Worm (Caenorhabditis elegans) whole organism, young adult: ENCODE data around the gene F43G6.10.

Source experiments
- B0261.1 ChIP-seq: sonication (generic microtip); optimal IDR thresholded peaks from 2 replicates; lab custom pipeline; 2016; ENCODE audit warnings: mild to moderate bottlenecking, missing genetic modification characterization, moderate library complexity, missing compliant biosample characterization
- B0336.3 ChIP-seq: fragments of 200-800 bp; sonication (Bioruptor generic); IDR thresholded peaks from 2 replicates; pipeline ENCODE4 v1.3.6; 2022; ENCODE audit warnings: missing genetic modification characterization, missing compliant biosample characterization
- C17E4.6 ChIP-seq: fragments of 200-800 bp; sonication (Bioruptor generic); IDR thresholded peaks from 2 replicates; pipeline ENCODE4 v1.3.6; 2022; ENCODE audit warnings: missing genetic modification reagents, missing genetic modification characterization, missing compliant biosample characterization
- D2030.7 ChIP-seq: fragments of 200-800 bp; sonication (Bioruptor generic); IDR thresholded peaks from 2 replicates; pipeline ENCODE4 v1.3.6; 2022; ENCODE audit warnings: missing genetic modification reagents, missing genetic modification characterization, missing compliant biosample characterization
- F10E7.11 ChIP-seq: sonication (generic microtip); optimal IDR thresholded peaks from 2 replicates; lab custom pipeline; 2017; ENCODE audit warnings: mild to moderate bottlenecking, missing genetic modification characterization, moderate library complexity, missing compliant biosample characterization
- F52B5.7 ChIP-seq: sonication (generic microtip); optimal IDR thresholded peaks from 2 replicates; lab custom pipeline; 2016; ENCODE audit warnings: mild to moderate bottlenecking, missing genetic modification characterization, missing compliant biosample characterization
- T26A5.8 ChIP-seq: sonication (generic microtip); optimal IDR thresholded peaks from 2 replicates; lab custom pipeline; 2016; ENCODE audit warnings: missing genetic modification characterization, missing compliant biosample characterization
- Y53G8AR.9 ChIP-seq: fragments of 200-800 bp; sonication (Bioruptor generic); conservative IDR thresholded peaks from 2 replicates; pipeline ENCODE4 v1.3.6; 2022; ENCODE audit warnings: missing genetic modification reagents, missing genetic modification characterization, missing compliant biosample characterization
- Y95B8A.8 ChIP-seq: fragments of 200-800 bp; sonication (Bioruptor generic); IDR thresholded peaks from 2 replicates; pipeline ENCODE4 v1.3.6; 2022; ENCODE audit warnings: missing genetic modification reagents, missing genetic modification characterization, missing compliant biosample characterization
- ZK185.1 ChIP-seq: sonication (generic microtip); optimal IDR thresholded peaks from 2 replicates; lab custom pipeline; 2016; ENCODE audit warnings: mild to moderate bottlenecking, missing genetic modification characterization, missing compliant biosample characterization; ENCODE audit not compliant: poor library complexity, severe bottlenecking
- aptf-3 ChIP-seq: fragments of 200-800 bp; sonication (Bioruptor generic); IDR thresholded peaks from 2 replicates; pipeline ENCODE4 v1.3.6; 2022; ENCODE audit warnings: missing genetic modification characterization, missing compliant biosample characterization
- atf-7 ChIP-seq: sonication (generic microtip); optimal IDR thresholded peaks from 2 replicates; lab custom pipeline; 2017; ENCODE audit warnings: mild to moderate bottlenecking, missing genetic modification characterization, missing compliant biosample characterization
- attf-3 ChIP-seq: fragments of 200-800 bp; sonication (Bioruptor generic); conservative IDR thresholded peaks from 2 replicates; pipeline ENCODE4 v1.3.6; 2022; ENCODE audit warnings: missing genetic modification reagents, missing genetic modification characterization, missing compliant biosample characterization
- attf-5 ChIP-seq: fragments of 200-800 bp; sonication (Bioruptor generic); optimal IDR thresholded peaks from 2 replicates; lab custom pipeline; 2018; ENCODE audit warnings: mild to moderate bottlenecking, missing genetic modification characterization, missing compliant biosample characterization
- attf-6 ChIP-seq: fragments of 200-800 bp; sonication (Bioruptor generic); IDR thresholded peaks from 2 replicates; pipeline ENCODE4 v1.3.6; 2022; ENCODE audit warnings: missing genetic modification reagents, missing genetic modification characterization, missing compliant biosample characterization
- bed-2 ChIP-seq: fragments of 200-800 bp; sonication (Bioruptor generic); IDR thresholded peaks from 2 replicates; pipeline ENCODE4 v1.3.6; 2022; ENCODE audit warnings: missing genetic modification reagents, missing genetic modification characterization, missing compliant biosample characterization
- cebp-1 ChIP-seq, 2 experiments: fragments of 200-800 bp in 1 of 2; sonication (Bioruptor generic) in 1 of 2; sonication (generic microtip) in 1 of 2; IDR thresholded peaks in 1 of 2; optimal IDR thresholded peaks in 1 of 2; 2 replicates each; pipeline versions ENCODE4 v1.3.6 to Lab custom; 2017 to 2022; ENCODE audit warnings: missing compliant biosample characterization in 2 of 2, missing genetic modification characterization in 2 of 2, mild to moderate bottlenecking in 1 of 2, missing genetic modification reagents in 1 of 2, moderate library complexity in 1 of 2
- ceh-27 ChIP-seq: fragments of 200-800 bp; sonication (Bioruptor generic); optimal IDR thresholded peaks from 2 replicates; lab custom pipeline; 2018; ENCODE audit warnings: mild to moderate bottlenecking, missing genetic modification characterization, moderate library complexity, missing compliant biosample characterization
- die-1 ChIP-seq: sonication (generic microtip); optimal IDR thresholded peaks from 2 replicates; lab custom pipeline; 2016; ENCODE audit warnings: missing genotype, mild to moderate bottlenecking, missing genetic modification characterization, missing compliant biosample characterization
- dox-1 ChIP-seq: fragments of 200-800 bp; sonication (Bioruptor generic); IDR thresholded peaks from 2 replicates; pipeline ENCODE4 v1.3.6; 2022; ENCODE audit warnings: missing genetic modification reagents, missing genetic modification characterization, missing compliant biosample characterization
- dpl-1 ChIP-seq: fragments of 150-350 bp; optimal IDR thresholded peaks from 2 replicates; lab custom pipeline; 2014; ENCODE audit warnings: missing biosample characterization, missing genetic modification reagents, missing genetic modification characterization
- egl-44 ChIP-seq: fragments of 200-800 bp; sonication (Bioruptor generic); IDR thresholded peaks from 2 replicates; pipeline ENCODE4 v1.3.6; 2022; ENCODE audit warnings: missing genetic modification reagents, missing genetic modification characterization, missing compliant biosample characterization
- ets-4 ChIP-seq: fragments of 200-800 bp; sonication (Bioruptor generic); optimal IDR thresholded peaks from 2 replicates; lab custom pipeline; 2018; ENCODE audit warnings: mild to moderate bottlenecking, missing genetic modification characterization, missing compliant biosample characterization
- hlh-12 ChIP-seq: sonication (generic microtip); optimal IDR thresholded peaks from 2 replicates; lab custom pipeline; 2016; ENCODE audit warnings: missing genetic modification characterization, missing compliant biosample characterization
- hmg-1.2 ChIP-seq: fragments of 200-800 bp; sonication (Bioruptor generic); IDR thresholded peaks from 2 replicates; pipeline ENCODE4 v1.3.6; 2022; ENCODE audit warnings: missing genetic modification reagents, missing genetic modification characterization, missing compliant biosample characterization
- hmg-20 ChIP-seq: fragments of 200-800 bp; sonication (Bioruptor generic); IDR thresholded peaks from 2 replicates; pipeline ENCODE4 v1.3.6; 2022; ENCODE audit warnings: missing genetic modification reagents, missing genetic modification characterization, missing compliant biosample characterization
- hrde-1 ChIP-seq: sonication (generic microtip); optimal IDR thresholded peaks from 2 replicates; lab custom pipeline; 2016; ENCODE audit warnings: missing genetic modification characterization, mild to moderate bottlenecking, missing compliant biosample characterization, moderate library complexity, missing genotype, missing genetic modification reagents, borderline replicate concordance
- lag-1 ChIP-seq: fragments of 200-800 bp; sonication (Bioruptor generic); IDR thresholded peaks from 2 replicates; pipeline ENCODE4 v1.3.6; 2022; ENCODE audit warnings: missing genetic modification reagents, missing genetic modification characterization, missing compliant biosample characterization
- let-526 ChIP-seq: fragments of 200-800 bp; sonication (Bioruptor generic); IDR thresholded peaks from 2 replicates; pipeline ENCODE4 v1.3.6; 2022; ENCODE audit warnings: missing genetic modification reagents, missing genetic modification characterization, missing compliant biosample characterization
- lin-26 ChIP-seq: fragments of 200-800 bp; sonication (Bioruptor generic); IDR thresholded peaks from 2 replicates; pipeline ENCODE4 v1.3.6; 2022; ENCODE audit warnings: missing genetic modification reagents, missing genetic modification characterization, missing compliant biosample characterization
- lin-35 ChIP-seq, 3 experiments: fragments of 150-350 bp in 2 of 3; sonication (generic microtip) in 1 of 3; optimal IDR thresholded peaks; 2 replicates each; lab custom pipeline; 2014 to 2018; ENCODE audit warnings: missing biosample characterization in 3 of 3, missing genetic modification characterization in 3 of 3, missing genetic modification reagents in 3 of 3
- lin-40 ChIP-seq: sonication (generic microtip); optimal IDR thresholded peaks from 2 replicates; lab custom pipeline; 2016; ENCODE audit warnings: missing genetic modification characterization, mild to moderate bottlenecking, missing compliant biosample characterization, missing genotype, missing genetic modification reagents
- lin-54 ChIP-seq: fragments of 200-800 bp; sonication (Bioruptor generic); optimal IDR thresholded peaks from 2 replicates; lab custom pipeline; 2018; ENCODE audit warnings: mild to moderate bottlenecking, missing genetic modification characterization, missing compliant biosample characterization
- lir-1 ChIP-seq: fragments of 200-800 bp; sonication (Bioruptor generic); conservative IDR thresholded peaks from 2 replicates; pipeline ENCODE4 v1.3.6; 2022; ENCODE audit warnings: missing genetic modification reagents, missing genetic modification characterization, missing compliant biosample characterization
- lsl-1 ChIP-seq: fragments of 200-800 bp; sonication (Bioruptor generic); optimal IDR thresholded peaks from 2 replicates; lab custom pipeline; 2018; ENCODE audit warnings: mild to moderate bottlenecking, missing genetic modification characterization, moderate library complexity, missing compliant biosample characterization
- madf-10 ChIP-seq: sonication (generic microtip); optimal IDR thresholded peaks from 2 replicates; lab custom pipeline; 2016; ENCODE audit warnings: mild to moderate bottlenecking, missing genetic modification characterization, missing compliant biosample characterization
- madf-8 ChIP-seq: fragments of 200-800 bp; sonication (Bioruptor generic); conservative IDR thresholded peaks from 2 replicates; pipeline ENCODE4 v1.3.6; 2022; ENCODE audit warnings: missing genetic modification reagents, missing genetic modification characterization, missing compliant biosample characterization
- mes-4 ChIP-seq: sonication (generic microtip); optimal IDR thresholded peaks from 2 replicates; lab custom pipeline; 2016; ENCODE audit warnings: missing genotype, missing genetic modification characterization, missing compliant biosample characterization
- nhr-120 ChIP-seq: fragments of 200-800 bp; sonication (Bioruptor generic); IDR thresholded peaks from 2 replicates; pipeline ENCODE4 v1.3.6; 2022; ENCODE audit warnings: missing genetic modification characterization, missing compliant biosample characterization
- nhr-179 ChIP-seq: sonication (generic microtip); optimal IDR thresholded peaks from 2 replicates; lab custom pipeline; 2016; ENCODE audit warnings: mild to moderate bottlenecking, missing genetic modification characterization, missing compliant biosample characterization
- snpc-1.1 ChIP-seq: sonication (generic microtip); optimal IDR thresholded peaks from 2 replicates; lab custom pipeline; 2017; ENCODE audit warnings: missing genetic modification characterization, mild to moderate bottlenecking, missing compliant biosample characterization, antibody characterized with exemption, moderate library complexity, missing genotype, missing genetic modification reagents; ENCODE audit not compliant: insufficient read depth
- snpc-3.4 ChIP-seq: sonication (generic microtip); optimal IDR thresholded peaks from 2 replicates; lab custom pipeline; 2017; ENCODE audit warnings: missing genetic modification characterization, mild to moderate bottlenecking, missing compliant biosample characterization, antibody characterized with exemption, moderate library complexity, missing genotype, missing genetic modification reagents
- snpc-4 ChIP-seq, 5 experiments: fragments of 150-350 bp in 1 of 5; sonication (generic microtip) in 4 of 5; optimal IDR thresholded peaks; 2 replicates each; lab custom pipeline; 2014 to 2018; ENCODE audit warnings: missing genetic modification characterization in 5 of 5, missing biosample characterization in 3 of 5, antibody characterized with exemption in 2 of 5, mild to moderate bottlenecking in 2 of 5, missing compliant biosample characterization in 2 of 5, missing genotype in 2 of 5, moderate library complexity in 2 of 5, missing genetic modification reagents in 1 of 5
- tbx-9 ChIP-seq: sonication (generic microtip); optimal IDR thresholded peaks from 2 replicates; lab custom pipeline; 2016; ENCODE audit warnings: borderline replicate concordance, missing genetic modification characterization, inconsistent platforms, missing compliant biosample characterization
- unc-62 ChIP-seq: fragments of 150-350 bp; optimal IDR thresholded peaks from 2 replicates; lab custom pipeline; 2014; ENCODE audit warnings: missing biosample characterization, missing genetic modification reagents, missing genetic modification characterization
- zfh-2 ChIP-seq: fragments of 200-800 bp; sonication (Bioruptor generic); conservative IDR thresholded peaks from 2 replicates; pipeline ENCODE4 v1.3.6; 2022; ENCODE audit warnings: missing genetic modification reagents, missing genetic modification characterization, missing compliant biosample characterization
- zim-3 ChIP-seq: sonication (generic microtip); optimal IDR thresholded peaks from 2 replicates; lab custom pipeline; 2017; ENCODE audit warnings: mild to moderate bottlenecking, missing genetic modification characterization, moderate library complexity, missing compliant biosample characterization

Gene F43G6.10

ce11 chrII:11777893-11778480, 31.2 kb upstream of the F43G6.10 start, which contains the start of the genes patr-1 and dna-2 (continued):
- TF ChIP-seq T26A5.8 (tag; lab: Kevin White, UChicago) (no peak), D2030.7 (GFP tag; lab: Robert Waterston, UW) (peak; percentile 43), let-526 (GFP tag; lab: Robert Waterston, UW) (no peak), bed-2 (GFP tag; lab: Robert Waterston, UW) (no peak), aptf-3 (GFP tag; lab: Robert Waterston, UW) (no peak), C17E4.6 (GFP tag; lab: Robert Waterston, UW) (no peak), snpc-4 (GFP tag; optimal IDR thresholded peaks at IDR 0.05; lab: Kevin White, UChicago) (no peak), snpc-4 (tag; optimal IDR thresholded peaks at IDR 0.05; lab: Kevin White, UChicago) (peak in 3 of 4 experiments; percentile 7 to 63 (median 44)), tbx-9 (tag; lab: Kevin White, UChicago) (no peak), F52B5.7 (tag; lab: Kevin White, UChicago) (no peak), zim-3 (tag; lab: Kevin White, UChicago) (no peak), ZK185.1 (no peak), F10E7.11 (tag; lab: Kevin White, UChicago) (no peak), ceh-27 (GFP tag; lab: Kevin White, UChicago) (peak; percentile 6), madf-8 (no peak), nhr-179 (tag; lab: Kevin White, UChicago) (no peak), lir-1 (no peak), hmg-20 (GFP tag; lab: Robert Waterston, UW) (no peak), egl-44 (no peak), cebp-1 (GFP tag; IDR thresholded peaks at IDR 0.05; lab: Robert Waterston, UW) (no peak), cebp-1 (tag; optimal IDR thresholded peaks at IDR 0.05; lab: Kevin White, UChicago) (peak; percentile 63), ets-4 (GFP tag; lab: Kevin White, UChicago) (no peak), attf-3 (no peak), B0261.1 (no peak), nhr-120 (GFP tag; lab: Robert Waterston, UW) (no peak), lin-54 (GFP tag; lab: Kevin White, UChicago) (peak; percentile 57), lag-1 (GFP tag; lab: Robert Waterston, UW) (no peak), lsl-1 (GFP tag; lab: Kevin White, UChicago) (peak; percentile 65), Y53G8AR.9 (GFP tag; lab: Robert Waterston, UW) (no peak), attf-6 (GFP tag; lab: Robert Waterston, UW) (no peak), hlh-12 (no peak), lin-35 (GFP tag; optimal IDR thresholded peaks at IDR 0.05; lab: Kevin White, UChicago) (peak in 1 of 3 experiments; percentile 50), snpc-3.4 (peak; percentile 12), madf-10 (tag; lab: Kevin White, UChicago) (no peak), unc-62 (GFP tag; lab: Kevin White, UChicago) (no peak), dox-1 (GFP tag; lab: Robert Waterston, UW) (peak; percentile 80), mes-4 (tag; lab: Kevin White, UChicago) (no peak), lin-40 (tag; lab: Kevin White, UChicago) (no peak), hrde-1 (tag; lab: Kevin White, UChicago) (no peak), attf-5 (GFP tag; lab: Kevin White, UChicago) (peak; percentile 70), zfh-2 (GFP tag; lab: Robert Waterston, UW) (peak; percentile 59; the same call in 1 of the 2 replicates), die-1 (tag; lab: Kevin White, UChicago) (no peak), atf-7 (tag; lab: Kevin White, UChicago) (no peak), hmg-1.2 (GFP tag; lab: Robert Waterston, UW) (peak; percentile 95), snpc-1.1 (tag; lab: Kevin White, UChicago) (peak; percentile 29), dpl-1 (GFP tag; lab: Kevin White, UChicago) (peak; percentile 53), Y95B8A.8 (no peak), B0336.3 (GFP tag; lab: Robert Waterston, UW) (no peak), lin-26 (GFP tag; lab: Robert Waterston, UW) (no peak)
